Fruit fly (Drosophila melanogaster): Measurements from ENCODE around the gene CG31954.

Gene CG31954

dm6 chr2L:3510002-3510401 is at the start of gene CG31954:
CG31954 (minus strand) TSS chr2L:3510102.
- TF ChIP-seq CG8478 (optimal IDR thresholded peaks at IDR 0.05) (no peak), CTCF (optimal IDR thresholded peaks at IDR 0.05) (no peak)

dm6 chr2L:3559647-3560046 is 49.7 kb upstream of the CG31954 start:
- TF ChIP-seq CTCF (optimal IDR thresholded peaks at IDR 0.05) = no peak

dm6 chr2L:3558299-3558698 is 48.4 kb upstream of the CG31954 start:
- TF ChIP-seq CTCF (optimal IDR thresholded peaks at IDR 0.05) = no peak
- TF ChIP-seq CG8478 (optimal IDR thresholded peaks at IDR 0.05) = no peak

- TF ChIP-seq CG8478 (optimal IDR thresholded peaks at IDR 0.05) (no peak), CTCF (optimal IDR thresholded peaks at IDR 0.05) (no peak)
Observed at dm6 chr2L:3557471-3557870, 47.6 kb upstream of the CG31954 start.

- TF ChIP-seq CG8478 (optimal IDR thresholded peaks at IDR 0.05) (no peak), CTCF (optimal IDR thresholded peaks at IDR 0.05) (no peak)
Observed at dm6 chr2L:3556937-3557336, 47.0 kb upstream of the CG31954 start.

dm6 chr2L:3555408-3556058 is 45.6 kb upstream of the CG31954 start:
- no peak for TF ChIP-seq CTCF (optimal IDR thresholded peaks at IDR 0.05)
- TF ChIP-seq CG8478 (optimal IDR thresholded peaks at IDR 0.05) = no peak

dm6 chr2L:3553902-3554301 is 44.0 kb upstream of the CG31954 start:
- no peak for TF ChIP-seq CTCF (optimal IDR thresholded peaks at IDR 0.05)

dm6 chr2L:3552773-3553172 is 42.9 kb upstream of the CG31954 start:
- no peak for TF ChIP-seq CTCF (optimal IDR thresholded peaks at IDR 0.05)
- TF ChIP-seq CG8478 (optimal IDR thresholded peaks at IDR 0.05) = no peak

- TF ChIP-seq CG8478 (optimal IDR thresholded peaks at IDR 0.05) (no peak), CTCF (optimal IDR thresholded peaks at IDR 0.05) (no peak)
Observed at dm6 chr2L:3550583-3550982, 40.7 kb upstream of the CG31954 start.

dm6 chr2L:3549742-3550141 is 39.8 kb upstream of the CG31954 start:
- TF ChIP-seq CG8478 (optimal IDR thresholded peaks at IDR 0.05) = no peak
- TF ChIP-seq CTCF (optimal IDR thresholded peaks at IDR 0.05) = no peak

dm6 chr2L:3548879-3549278 is 39.0 kb upstream of the CG31954 start:
- TF ChIP-seq CG8478 (optimal IDR thresholded peaks at IDR 0.05) (no peak), CTCF (optimal IDR thresholded peaks at IDR 0.05) (no peak)

- TF ChIP-seq CTCF (optimal IDR thresholded peaks at IDR 0.05) = no peak
- no peak for TF ChIP-seq CG8478 (optimal IDR thresholded peaks at IDR 0.05)
Observed at dm6 chr2L:3547512-3547911, 37.6 kb upstream of the CG31954 start.

dm6 chr2L:3545033-3545666 is 35.2 kb upstream of the CG31954 start:
- no peak for TF ChIP-seq CG8478 (optimal IDR thresholded peaks at IDR 0.05)
- TF ChIP-seq CTCF (optimal IDR thresholded peaks at IDR 0.05) = no peak

- TF ChIP-seq CTCF (optimal IDR thresholded peaks at IDR 0.05) (no peak), CG8478 (optimal IDR thresholded peaks at IDR 0.05) (no peak)
Observed at dm6 chr2L:3543062-3543461, 33.2 kb upstream of the CG31954 start.

dm6 chr2L:3539996-3540395 is 30.1 kb upstream of the CG31954 start:
- no peak for TF ChIP-seq CG8478 (optimal IDR thresholded peaks at IDR 0.05)
- peak in 1 of 2 experiments; percentile 9 for TF ChIP-seq CTCF (optimal IDR thresholded peaks at IDR 0.05)

dm6 chr2L:3539412-3539743 is 29.5 kb upstream of the CG31954 start:
- TF ChIP-seq CG8478 (optimal IDR thresholded peaks at IDR 0.05) (no peak), CTCF (optimal IDR thresholded peaks at IDR 0.05) (peak; percentile 22 to 44)

Measured in S2 (cell line).